Worm (Caenorhabditis elegans): ENCODE measurements around the gene E03H12.7.

ce11 chrIV:4945771-4946170, 42.7 kb downstream of the E03H12.7 start, which contains the start of gene str-169:
- TF ChIP-seq sptf-1 (tag; optimal IDR thresholded peaks at IDR 0.05) (no peak), pqm-1 (tag; optimal IDR thresholded peaks at IDR 0.05) (no peak), ztf-4 (tag; optimal IDR thresholded peaks at IDR 0.05) (no peak), zag-1 (tag; optimal IDR thresholded peaks at IDR 0.05) (no peak), pag-3 (tag; optimal IDR thresholded peaks at IDR 0.05; ENCODE audit: borderline replicate concordance, insufficient read depth) (no peak), egl-27 (tag; optimal IDR thresholded peaks at IDR 0.05) (no peak), ceh-63 (GFP tag; optimal IDR thresholded peaks at IDR 0.05) (no peak), ama-1 (optimal IDR thresholded peaks at IDR 0.05) (no peak), lin-13 (GFP tag; optimal IDR thresholded peaks at IDR 0.05) (no peak), ztf-11 (tag; optimal IDR thresholded peaks at IDR 0.05) (no peak), skn-1 (tag; optimal IDR thresholded peaks at IDR 0.05) (no peak), nhr-28 (tag; optimal IDR thresholded peaks at IDR 0.05) (no peak), unc-98 (GFP tag; IDR thresholded peaks at IDR 0.05) (no peak)

Measured in whole organism, L1 larva.